Fruit fly (Drosophila melanogaster): ENCODE results near the gene CG15465.

The CG15465 gene

DNA sequence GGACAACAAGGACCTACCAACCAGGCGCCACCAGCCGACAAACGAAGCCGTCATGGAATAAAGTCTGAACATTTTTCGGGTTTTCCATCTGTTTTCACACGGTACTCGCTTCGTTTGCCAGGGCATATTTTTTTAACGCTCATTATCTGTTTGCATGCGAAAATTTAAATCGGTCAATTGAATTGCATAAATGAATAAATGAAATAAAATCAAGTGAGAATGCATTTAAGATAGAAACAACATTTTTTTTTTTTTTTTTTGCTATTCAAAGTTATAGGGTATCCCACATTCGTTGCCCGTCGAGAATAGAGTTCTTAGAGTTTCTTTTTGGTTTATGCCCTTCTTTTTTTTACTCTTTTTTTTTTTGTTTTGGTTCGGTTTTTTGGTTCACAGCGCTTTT, 200.3 kb downstream of the CG15465 start (continued):
- TF ChIP-seq Hr78 (GFP tag; optimal IDR thresholded peaks at IDR 0.05): no peak
- TF ChIP-seq CG4360 (GFP tag; IDR thresholded peaks at IDR 0.05): no peak
- TF ChIP-seq CG33213 (GFP tag; optimal IDR thresholded peaks at IDR 0.05): peak; percentile 45
- TF ChIP-seq CG5953 (GFP tag; IDR thresholded peaks at IDR 0.05): no peak
- TF ChIP-seq jing (GFP tag; optimal IDR thresholded peaks at IDR 0.05): no peak
- TF ChIP-seq CG14667 (GFP tag; IDR thresholded peaks at IDR 0.05): 0 out of 2 replicates have a peak, but pooled peaks have one; percentile 16
- no peak for TF ChIP-seq Dip2 (GFP tag; IDR thresholded peaks at IDR 0.05)
- TF ChIP-seq CG12104 (GFP tag; optimal IDR thresholded peaks at IDR 0.05): peak; percentile 21
- no peak for TF ChIP-seq oc (tag; optimal IDR thresholded peaks at IDR 0.05)
- TF ChIP-seq CG18476 (GFP tag; optimal IDR thresholded peaks at IDR 0.05): no peak
- TF ChIP-seq ash1 (GFP tag; optimal IDR thresholded peaks at IDR 0.05): no peak
- TF ChIP-seq CG9727 (GFP tag; optimal IDR thresholded peaks at IDR 0.05): peak; percentile 74
- TF ChIP-seq Atf6 (GFP tag; IDR thresholded peaks at IDR 0.05): peak; percentile 60; the same call in 1 of the 2 replicates
- no peak for TF ChIP-seq ssp (GFP tag; IDR thresholded peaks at IDR 0.05)
- TF ChIP-seq CG8478 (optimal IDR thresholded peaks at IDR 0.05): no peak
- TF ChIP-seq CG17361 (GFP tag; IDR thresholded peaks at IDR 0.05): no peak
- TF ChIP-seq CG6813 (GFP tag; optimal IDR thresholded peaks at IDR 0.05): peak; percentile 57
- peak; percentile 49 for TF ChIP-seq CG14710 (tag; optimal IDR thresholded peaks at IDR 0.05)
- peak; percentile 65 for TF ChIP-seq phol (tag; optimal IDR thresholded peaks at IDR 0.05)
- TF ChIP-seq CG12744 (GFP tag; optimal IDR thresholded peaks at IDR 0.05): peak; percentile 23
- TF ChIP-seq nmo (GFP tag; optimal IDR thresholded peaks at IDR 0.05): peak; percentile 23
- TF ChIP-seq Optix (GFP tag; IDR thresholded peaks at IDR 0.05): no peak
- TF ChIP-seq Hmx (GFP tag; optimal IDR thresholded peaks at IDR 0.05): no peak
- TF ChIP-seq CG31388 (GFP tag; optimal IDR thresholded peaks at IDR 0.05): no peak
- TF ChIP-seq CrebB (tag; optimal IDR thresholded peaks at IDR 0.05): no peak
- peak; percentile 36 for TF ChIP-seq CG1602 (GFP tag; optimal IDR thresholded peaks at IDR 0.05)
- no peak for TF ChIP-seq CG14965 (GFP tag; optimal IDR thresholded peaks at IDR 0.05; ENCODE audit: borderline replicate concordance)
- TF ChIP-seq Lpt (GFP tag; optimal IDR thresholded peaks at IDR 0.05): no peak
- no peak for TF ChIP-seq ara (GFP tag; IDR thresholded peaks at IDR 0.05)
- no peak for TF ChIP-seq NC2β (GFP tag; optimal IDR thresholded peaks at IDR 0.05)
- TF ChIP-seq esg (GFP tag; conservative IDR thresholded peaks at IDR 0.05): no peak
- TF ChIP-seq CG34376 (GFP tag; optimal IDR thresholded peaks at IDR 0.05): no peak
- TF ChIP-seq ac (GFP tag; optimal IDR thresholded peaks at IDR 0.05): no peak
- TF ChIP-seq CTCF (GFP tag; optimal IDR thresholded peaks at IDR 0.05): no peak
- TF ChIP-seq CG2875 (GFP tag; optimal IDR thresholded peaks at IDR 0.05): no peak
- peak; percentile 9 for TF ChIP-seq tx (GFP tag; optimal IDR thresholded peaks at IDR 0.05)
- peak; percentile 4 for TF ChIP-seq Nf-YC (tag; optimal IDR thresholded peaks at IDR 0.05)
- no peak for TF ChIP-seq dimm (GFP tag; IDR thresholded peaks at IDR 0.05)
- no peak for TF ChIP-seq CG8290 (GFP tag; optimal IDR thresholded peaks at IDR 0.05)
- TF ChIP-seq CG8290 (tag; optimal IDR thresholded peaks at IDR 0.05): no peak
- no peak for TF ChIP-seq insv (GFP tag; optimal IDR thresholded peaks at IDR 0.05)
- TF ChIP-seq CG8765 (GFP tag; IDR thresholded peaks at IDR 0.05): no peak
- TF ChIP-seq CG7271 (tag; optimal IDR thresholded peaks at IDR 0.05): peak; percentile 32
- peak; percentile 26; the same call in 2 of the 3 replicates for TF ChIP-seq Aef1 (GFP tag; IDR thresholded peaks at IDR 0.05)
- TF ChIP-seq pum (GFP tag; optimal IDR thresholded peaks at IDR 0.05): peak; percentile 32
- peak; percentile 48 for TF ChIP-seq onecut (GFP tag; IDR thresholded peaks at IDR 0.05)
- no peak for TF ChIP-seq CG3838 (GFP tag; optimal IDR thresholded peaks at IDR 0.05)
- TF ChIP-seq lov (optimal IDR thresholded peaks at IDR 0.05): no peak
- no peak for TF ChIP-seq lov (GFP tag; IDR thresholded peaks at IDR 0.05)
- TF ChIP-seq Hey (tag; optimal IDR thresholded peaks at IDR 0.05): no peak
- TF ChIP-seq slbo (GFP tag; IDR thresholded peaks at IDR 0.05): peak; percentile 56; the same call in 1 of the 2 replicates
- no peak for TF ChIP-seq Ets65A (GFP tag)
- peak; percentile 68 for TF ChIP-seq Fer1 (GFP tag; optimal IDR thresholded peaks at IDR 0.05)
- TF ChIP-seq CG10959 (GFP tag; IDR thresholded peaks at IDR 0.05): peak; percentile 71
